Worm (Caenorhabditis elegans) whole organism, L3 larva: Measurements from ENCODE around the gene F46F2.3.

Experiments
- ama-1 ChIP-seq: fragments of 150-350 bp; optimal IDR thresholded peaks from 2 replicates; lab custom pipeline; 2018
- ceh-82 ChIP-seq: fragments of 150-350 bp; optimal IDR thresholded peaks from 2 replicates; lab custom pipeline; 2014; ENCODE audit warnings: missing biosample characterization, missing genetic modification characterization
- daf-12 ChIP-seq: fragments of 150-350 bp; optimal IDR thresholded peaks from 2 replicates; lab custom pipeline; 2014; ENCODE audit warnings: missing biosample characterization, missing genetic modification reagents, missing genetic modification characterization
- egl-27 ChIP-seq: sonication (generic microtip); optimal IDR thresholded peaks from 4 replicates; lab custom pipeline; 2017; ENCODE audit warnings: missing biosample characterization, missing genetic modification reagents, missing genetic modification characterization
- elt-2 ChIP-seq: sonication (generic microtip); optimal IDR thresholded peaks from 2 replicates; lab custom pipeline; 2016; ENCODE audit warnings: missing genetic modification reagents, mild to moderate bottlenecking, missing genetic modification characterization, missing compliant biosample characterization
- fos-1 ChIP-seq: fragments of 150-350 bp; optimal IDR thresholded peaks from 2 replicates; lab custom pipeline; 2014; ENCODE audit warnings: missing biosample characterization, missing genetic modification characterization
- jun-1 ChIP-seq: fragments of 150-350 bp; optimal IDR thresholded peaks from 2 replicates; lab custom pipeline; 2014; ENCODE audit warnings: missing biosample characterization, missing genetic modification reagents, missing genetic modification characterization
- lin-15B ChIP-seq: fragments of 150-350 bp; optimal IDR thresholded peaks from 2 replicates; lab custom pipeline; 2014; ENCODE audit warnings: missing biosample characterization, missing genetic modification characterization
- nhr-11 ChIP-seq: fragments of 150-350 bp; optimal IDR thresholded peaks from 2 replicates; lab custom pipeline; 2014; ENCODE audit warnings: missing biosample characterization, missing genetic modification characterization
- pqm-1 ChIP-seq: fragments of 150-350 bp; optimal IDR thresholded peaks from 2 replicates; lab custom pipeline; 2017; ENCODE audit warnings: missing biosample characterization, missing genetic modification characterization, inconsistent platforms
- sea-2 ChIP-seq: fragments of 150-350 bp; sonication (generic microtip); optimal IDR thresholded peaks from 4 replicates; lab custom pipeline; 2014; ENCODE audit warnings: missing biosample characterization, missing genetic modification reagents, missing genetic modification characterization

ce11 chrX:15272925-15273324 lies 12.8 kb upstream of the F46F2.3 start:
- TF ChIP-seq jun-1 (no peak), pqm-1 (tag; lab: Kevin White, UChicago) (no peak), sea-2 (GFP tag; lab: Kevin White, UChicago) (no peak), egl-27 (tag; lab: Kevin White, UChicago) (no peak), ceh-82 (tag; lab: Kevin White, UChicago) (no peak), fos-1 (tag; lab: Kevin White, UChicago) (no peak), daf-12 (tag; lab: Kevin White, UChicago) (no peak), ama-1 (lab: Kevin White, UChicago) (no peak), nhr-11 (tag; lab: Kevin White, UChicago) (no peak), lin-15B (tag; lab: Kevin White, UChicago) (no peak), elt-2 (no peak)
